Worm (Caenorhabditis elegans): ENCODE measurements around the gene rcan-1.

rcan-1 gene

DNA sequence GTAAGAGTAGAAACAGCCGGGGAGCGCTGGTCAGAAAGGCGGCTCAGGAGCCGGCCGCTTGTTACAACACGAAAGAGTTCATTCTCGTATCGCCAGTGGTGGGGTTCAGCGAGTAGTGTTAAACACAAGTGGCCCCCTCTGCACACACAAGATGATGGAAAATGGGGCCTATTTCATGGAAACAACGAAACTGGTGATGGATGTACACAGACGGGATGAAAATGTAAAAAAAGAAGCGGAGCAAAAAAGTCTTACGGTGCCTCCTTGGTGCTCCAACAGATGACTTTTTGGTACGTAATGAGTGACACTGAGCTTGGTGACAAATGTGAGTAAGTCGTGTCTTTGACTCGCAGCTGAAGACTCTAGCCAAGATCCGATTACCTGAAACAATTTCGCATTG is 24.1 kb upstream of the rcan-1 start:
- TF ChIP-seq lsy-2 (tag; optimal IDR thresholded peaks at IDR 0.05), result peak in 1 of 2 experiments; percentile 19
- TF ChIP-seq lin-14 (GFP tag; optimal IDR thresholded peaks at IDR 0.05), result peak; percentile 55
- peak; percentile 50 for TF ChIP-seq rnt-1 (tag; optimal IDR thresholded peaks at IDR 0.05)
- TF ChIP-seq aha-1 (tag; optimal IDR thresholded peaks at IDR 0.05), result no peak
- peak; percentile 37 for TF ChIP-seq dsc-1 (tag; optimal IDR thresholded peaks at IDR 0.05)
- TF ChIP-seq nhr-71 (tag; optimal IDR thresholded peaks at IDR 0.05), result peak; percentile 25
- TF ChIP-seq tlp-1 (tag; optimal IDR thresholded peaks at IDR 0.05), result no peak
- TF ChIP-seq sptf-1 (tag; optimal IDR thresholded peaks at IDR 0.05), result no peak
- no peak for TF ChIP-seq Y116A8C.19 (tag; optimal IDR thresholded peaks at IDR 0.05; ENCODE audit: borderline replicate concordance)

DNA sequence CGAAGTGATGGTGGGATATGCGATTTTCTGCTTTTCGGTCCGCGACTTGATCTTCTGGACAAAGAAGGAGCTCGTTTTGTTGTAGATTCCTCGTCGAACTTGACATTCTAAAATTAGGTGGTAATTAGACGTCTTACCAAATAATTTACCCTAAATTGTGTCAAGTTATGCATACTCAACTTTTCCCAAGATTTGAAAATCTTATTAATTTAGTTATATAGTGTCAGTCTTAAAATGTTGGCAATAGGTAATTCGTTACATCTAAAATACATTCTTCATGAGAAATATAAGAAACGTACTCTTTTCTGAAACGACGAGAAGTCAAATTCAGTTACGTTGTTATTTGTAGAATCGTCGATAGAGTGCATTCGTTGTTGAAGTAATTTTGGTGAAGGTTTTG is 23.6 kb upstream of the rcan-1 start:
- TF ChIP-seq mep-1 (tag; optimal IDR thresholded peaks at IDR 0.05) (no peak), rnt-1 (tag; optimal IDR thresholded peaks at IDR 0.05) (no peak), alr-1 (tag; optimal IDR thresholded peaks at IDR 0.05; ENCODE audit: borderline replicate concordance) (peak; percentile 99)

DNA sequence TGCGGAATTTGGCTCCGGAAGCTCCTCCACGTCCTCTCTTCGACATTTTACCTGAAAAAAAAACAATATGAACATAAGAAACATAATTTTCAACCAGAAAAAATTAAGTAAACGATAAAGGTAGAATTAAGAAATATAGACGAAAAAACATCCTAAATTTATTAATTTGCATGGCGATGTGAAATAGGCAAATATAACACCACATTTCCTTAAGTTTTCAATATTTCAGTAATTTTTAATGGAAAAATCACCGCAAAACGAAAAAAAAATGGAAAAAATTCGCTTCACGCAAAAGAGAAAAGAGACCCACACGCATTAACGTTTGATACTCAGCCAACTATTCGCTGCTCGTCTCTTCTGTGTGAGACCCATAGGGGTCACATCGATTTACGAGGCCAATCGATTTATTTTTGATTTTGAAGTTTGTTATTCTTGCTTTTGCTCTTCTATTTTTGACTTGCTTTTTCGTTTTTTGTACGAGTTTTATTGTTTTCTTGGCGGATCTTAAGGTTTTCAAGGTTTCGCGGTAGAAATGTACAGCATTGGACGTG is 22.3 kb upstream of the rcan-1 start, which contains the start of gene rpl-23:
TSS of gene rpl-23 (minus strand) at position 51 of the 551 bp plus-strand sequence.
- TF ChIP-seq skn-1 (tag; optimal IDR thresholded peaks at IDR 0.05) (peak; percentile 97), mdl-1 (tag; optimal IDR thresholded peaks at IDR 0.05) (peak in 1 of 2 experiments; percentile 83), nhr-77 (tag; optimal IDR thresholded peaks at IDR 0.05) (peak; percentile 90), nhr-85 (tag) (peak; percentile 95), grh-1 (GFP tag; IDR thresholded peaks at IDR 0.05) (peak; percentile 70), ceh-63 (GFP tag; optimal IDR thresholded peaks at IDR 0.05) (no peak), fkh-10 (GFP tag; optimal IDR thresholded peaks at IDR 0.05) (peak; percentile 85), lsy-2 (tag; optimal IDR thresholded peaks at IDR 0.05) (peak; percentile 94 to 97), fkh-8 (tag; optimal IDR thresholded peaks at IDR 0.05) (peak; percentile 91), ztf-4 (tag; optimal IDR thresholded peaks at IDR 0.05) (peak; percentile 79), aha-1 (tag; optimal IDR thresholded peaks at IDR 0.05) (peak; percentile 30), unc-62 (GFP tag; optimal IDR thresholded peaks at IDR 0.05) (no peak), swsn-7 (tag; optimal IDR thresholded peaks at IDR 0.05) (peak; percentile 88), irx-1 (tag; optimal IDR thresholded peaks at IDR 0.05) (peak; percentile 74), tlp-1 (tag; optimal IDR thresholded peaks at IDR 0.05) (no peak), unc-98 (GFP tag; IDR thresholded peaks at IDR 0.05) (no peak), alr-1 (tag; optimal IDR thresholded peaks at IDR 0.05; ENCODE audit: borderline replicate concordance) (no peak), nhr-237 (tag; optimal IDR thresholded peaks at IDR 0.05) (peak; percentile 82), ztf-11 (tag; optimal IDR thresholded peaks at IDR 0.05) (peak in 1 of 2 experiments; percentile 39), mab-9 (GFP tag; IDR thresholded peaks at IDR 0.05) (no peak), nhr-71 (tag; optimal IDR thresholded peaks at IDR 0.05) (peak; percentile 94), ceh-82 (tag; optimal IDR thresholded peaks at IDR 0.05) (peak; percentile 91 to 97 (median 96)), egl-13 (tag; optimal IDR thresholded peaks at IDR 0.05) (peak; percentile 56), snu-23 (GFP tag; optimal IDR thresholded peaks at IDR 0.05) (peak; percentile 97), pax-3 (tag; optimal IDR thresholded peaks at IDR 0.05) (peak; percentile 80), lin-14 (GFP tag; optimal IDR thresholded peaks at IDR 0.05) (peak; percentile 93), nhr-47 (tag; optimal IDR thresholded peaks at IDR 0.05) (peak; percentile 91), isw-1 (GFP tag; IDR thresholded peaks at IDR 0.05) (peak; percentile 91), efl-3 (GFP tag; optimal IDR thresholded peaks at IDR 0.05) (no peak), elt-2 (tag; optimal IDR thresholded peaks at IDR 0.05) (peak; percentile 26), dpl-1 (GFP tag; optimal IDR thresholded peaks at IDR 0.05) (peak; percentile 86 to 88 (median 88)), hpl-2 (GFP tag; optimal IDR thresholded peaks at IDR 0.05) (peak; percentile 82), ama-1 (optimal IDR thresholded peaks at IDR 0.05) (peak; percentile 85), mef-2 (tag; optimal IDR thresholded peaks at IDR 0.05) (peak; percentile 27), efl-1 (optimal IDR thresholded peaks at IDR 0.05) (peak; percentile 92 to 95), efl-1 (GFP tag; optimal IDR thresholded peaks at IDR 0.05 in 1 of 2) (peak; percentile 84 to 98), ets-5 (GFP tag; IDR thresholded peaks at IDR 0.05) (no peak), nhr-12 (tag; optimal IDR thresholded peaks at IDR 0.05) (no peak), blmp-1 (tag; optimal IDR thresholded peaks at IDR 0.05) (peak; percentile 91), ceh-90 (tag; optimal IDR thresholded peaks at IDR 0.05) (no peak), hlh-17 (GFP tag; optimal IDR thresholded peaks at IDR 0.05; ENCODE audit: borderline replicate concordance) (no peak), lin-39 (tag; optimal IDR thresholded peaks at IDR 0.05) (peak; percentile 78), elt-3 (tag; optimal IDR thresholded peaks at IDR 0.05) (peak in 5 of 6 experiments; percentile 45 to 97 (median 83))

Measured in whole organism, L1 larva.